Worm (Caenorhabditis elegans) whole organism, young adult: ENCODE data around the gene B0024.4.

Source experiments
- F22D6.2 ChIP-seq: sonication (generic microtip); optimal IDR thresholded peaks from 2 replicates; lab custom pipeline; 2016; ENCODE audit warnings: mild to moderate bottlenecking, missing genetic modification characterization, missing compliant biosample characterization
- F57C9.4 ChIP-seq: sonication (generic microtip); optimal IDR thresholded peaks from 2 replicates; lab custom pipeline; 2017; ENCODE audit warnings: mild to moderate bottlenecking, missing genetic modification characterization, missing compliant biosample characterization
- dpl-1 ChIP-seq: fragments of 150-350 bp; optimal IDR thresholded peaks from 2 replicates; lab custom pipeline; 2014; ENCODE audit warnings: missing biosample characterization, missing genetic modification reagents, missing genetic modification characterization
- tbp1 ChIP-seq: fragments of 200-800 bp; sonication (Bioruptor generic); optimal IDR thresholded peaks from 2 replicates; lab custom pipeline; 2018; ENCODE audit warnings: mild to moderate bottlenecking, missing genetic modification characterization, missing compliant biosample characterization
- unc-130 ChIP-seq: sonication (generic microtip); optimal IDR thresholded peaks from 2 replicates; lab custom pipeline; 2016; ENCODE audit warnings: missing genetic modification reagents, missing genetic modification characterization, missing compliant biosample characterization
- unc-62 ChIP-seq: fragments of 150-350 bp; optimal IDR thresholded peaks from 2 replicates; lab custom pipeline; 2014; ENCODE audit warnings: missing biosample characterization, missing genetic modification reagents, missing genetic modification characterization

DNA sequence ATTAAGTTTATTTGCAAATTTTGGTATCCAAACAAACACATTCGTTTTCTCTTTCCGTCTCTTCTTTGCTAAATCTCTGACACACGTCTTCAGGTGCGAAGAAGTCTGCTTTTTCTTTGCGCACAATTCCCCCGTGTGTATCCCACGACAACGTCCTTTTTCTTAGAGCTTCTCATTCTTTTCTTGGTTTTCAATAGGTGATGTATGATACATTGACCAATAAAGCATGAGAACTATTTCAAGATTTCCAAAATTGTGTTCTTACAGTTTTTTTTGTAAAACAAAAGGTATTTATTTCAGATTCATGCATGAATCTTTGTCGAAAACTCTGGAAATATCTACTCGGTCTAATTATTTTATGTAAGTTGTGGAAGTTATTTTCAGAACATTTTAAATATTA, 7.5 kb upstream of the B0024.4 start, which contains the start of gene B0024.15:
- TF ChIP-seq unc-130 (GFP tag; lab: Kevin White, UChicago): no peak
- TF ChIP-seq F57C9.4 (tag; lab: Kevin White, UChicago): no peak
- TF ChIP-seq tbp1: no peak
- TF ChIP-seq F22D6.2: no peak
- TF ChIP-seq unc-62 (GFP tag; lab: Kevin White, UChicago): no peak
- no peak for TF ChIP-seq dpl-1 (GFP tag; lab: Kevin White, UChicago)
